Fruit fly (Drosophila melanogaster) whole organism, embryonic: ENCODE data around the gene CG13482.

Experiments
- ATbp ChIP-seq: fragments of 200-800 bp; sonication (Bioruptor generic); optimal IDR thresholded peaks from 2 replicates; lab custom pipeline; 2017; ENCODE audit warnings: missing biosample characterization, mild to moderate bottlenecking, missing genetic modification characterization, missing genetic modification reagents
- Atf3 ChIP-seq: fragments of 200-800 bp; sonication (Bioruptor generic); optimal IDR thresholded peaks from 3 replicates; lab custom pipeline; 2016; ENCODE audit warnings: missing biosample characterization, missing genetic modification characterization
- Atf6 ChIP-seq: fragments of 200-800 bp; sonication (Bioruptor generic); IDR thresholded peaks from 2 replicates; pipeline ENCODE4 v1.3.6; 2022; ENCODE audit warnings: missing biosample characterization, missing genetic modification characterization
- CG10321 ChIP-seq: fragments of 200-800 bp; sonication (Bioruptor generic); IDR thresholded peaks from 2 replicates; pipeline ENCODE4 v1.3.6; 2022; ENCODE audit warnings: missing biosample characterization, missing genetic modification characterization
- CG10462 ChIP-seq: fragments of 200-800 bp; sonication (Bioruptor generic); optimal IDR thresholded peaks from 2 replicates; lab custom pipeline; 2016; ENCODE audit warnings: missing biosample characterization, missing genetic modification characterization
- CG10959 ChIP-seq: fragments of 200-800 bp; sonication (Bioruptor generic); IDR thresholded peaks from 2 replicates; pipeline ENCODE4 v1.3.6; 2022; ENCODE audit warnings: missing biosample characterization, missing genetic modification characterization
- CG11093 ChIP-seq: fragments of 200-800 bp; sonication (Bioruptor generic); IDR thresholded peaks from 3 replicates; pipeline ENCODE4 v1.3.6; 2022; ENCODE audit warnings: missing biosample characterization, missing genetic modification characterization
- CG11560 ChIP-seq: fragments of 200-800 bp; sonication (Bioruptor generic); IDR thresholded peaks from 3 replicates; pipeline ENCODE4 v1.3.6; 2022; ENCODE audit warnings: missing biosample characterization, missing genetic modification characterization
- CG16863 ChIP-seq: fragments of 200-800 bp; sonication (Bioruptor generic); optimal IDR thresholded peaks from 3 replicates; lab custom pipeline; 2016; ENCODE audit warnings: missing biosample characterization, missing genetic modification characterization
- CG17186 ChIP-seq: fragments of 200-800 bp; sonication (Bioruptor generic); optimal IDR thresholded peaks from 3 replicates; lab custom pipeline; 2017; ENCODE audit warnings: missing biosample characterization, missing genetic modification reagents, missing genetic modification characterization
- CG18262 ChIP-seq: fragments of 200-800 bp; optimal IDR thresholded peaks from 3 replicates; lab custom pipeline; 2019; ENCODE audit warnings: missing biosample characterization, mild to moderate bottlenecking, missing genetic modification characterization, moderate library complexity
- CG2116 ChIP-seq: fragments of 200-800 bp; sonication (Bioruptor generic); optimal IDR thresholded peaks from 3 replicates; lab custom pipeline; 2018; ENCODE audit warnings: missing biosample characterization, mild to moderate bottlenecking, missing genetic modification characterization
- CG33557 ChIP-seq: fragments of 200-800 bp; sonication (Bioruptor generic); optimal IDR thresholded peaks from 2 replicates; lab custom pipeline; 2019; ENCODE audit warnings: missing biosample characterization, mild to moderate bottlenecking, missing genetic modification characterization, moderate library complexity
- CG4617 ChIP-seq: fragments of 200-800 bp; sonication (Bioruptor generic); optimal IDR thresholded peaks from 3 replicates; lab custom pipeline; 2016; ENCODE audit warnings: missing biosample characterization, missing genetic modification characterization, borderline replicate concordance
- CG4707 ChIP-seq: fragments of 200-800 bp; sonication (Bioruptor generic); optimal IDR thresholded peaks from 2 replicates; lab custom pipeline; 2018; ENCODE audit warnings: missing biosample characterization, mild to moderate bottlenecking, missing genetic modification characterization, moderate library complexity
- CG6813 ChIP-seq: fragments of 200-800 bp; sonication (Bioruptor generic); optimal IDR thresholded peaks from 2 replicates; lab custom pipeline; 2017; ENCODE audit warnings: missing biosample characterization, missing genetic modification characterization, mild to moderate bottlenecking, moderate library complexity, missing genetic modification reagents
- CG8281 ChIP-seq: fragments of 200-800 bp; sonication (Bioruptor generic); optimal IDR thresholded peaks from 2 replicates; lab custom pipeline; 2018; ENCODE audit warnings: missing biosample characterization, mild to moderate bottlenecking, missing genetic modification characterization, moderate library complexity
- CG9932 ChIP-seq: fragments of 200-800 bp; sonication (Bioruptor generic); IDR thresholded peaks from 2 replicates; pipeline ENCODE4 v1.3.6; 2022; ENCODE audit warnings: missing biosample characterization, missing genetic modification characterization
- CrebB ChIP-seq: fragments of 200-800 bp; sonication (Bioruptor generic); optimal IDR thresholded peaks from 3 replicates; lab custom pipeline; 2018; ENCODE audit warnings: missing biosample characterization, mild to moderate bottlenecking, missing genetic modification characterization
- Dll ChIP-seq: fragments of 200-800 bp; sonication (Bioruptor generic); IDR thresholded peaks from 4 replicates; pipeline ENCODE4 v1.3.6; 2022; ENCODE audit warnings: missing biosample characterization, missing genetic modification characterization; ENCODE audit not compliant: partially characterized antibody
- Ets65A ChIP-seq: fragments of 200-800 bp; sonication (Bioruptor generic); peaks from one replicate; lab custom pipeline; 2016; ENCODE audit warnings: missing biosample characterization, missing genetic modification characterization
- HHEX ChIP-seq: fragments of 200-800 bp; sonication (Bioruptor generic); optimal IDR thresholded peaks from 3 replicates; lab custom pipeline; 2017; ENCODE audit warnings: missing biosample characterization, mild to moderate bottlenecking, missing genetic modification characterization, missing genetic modification reagents
- HmgZ ChIP-seq: fragments of 200-800 bp; sonication (Bioruptor generic); optimal IDR thresholded peaks from 2 replicates; lab custom pipeline; 2018; ENCODE audit warnings: missing biosample characterization, mild to moderate bottlenecking, missing genetic modification characterization
- Jarid2 ChIP-seq: fragments of 200-800 bp; sonication (Bioruptor generic); optimal IDR thresholded peaks from 3 replicates; lab custom pipeline; 2017; ENCODE audit warnings: mild to moderate bottlenecking, missing biosample characterization, missing genetic modification reagents, missing genetic modification characterization
- MESR4 ChIP-seq: fragments of 200-800 bp; sonication (Bioruptor generic); optimal IDR thresholded peaks from 2 replicates; lab custom pipeline; 2018; ENCODE audit warnings: missing biosample characterization, mild to moderate bottlenecking, missing genetic modification characterization, moderate library complexity
- Meics ChIP-seq: fragments of 200-800 bp; sonication (Bioruptor generic); optimal IDR thresholded peaks from 2 replicates; lab custom pipeline; 2017; ENCODE audit warnings: missing biosample characterization, mild to moderate bottlenecking, missing genetic modification characterization
- NC2β ChIP-seq: fragments of 200-800 bp; sonication (Bioruptor generic); optimal IDR thresholded peaks from 2 replicates; lab custom pipeline; 2016; ENCODE audit warnings: missing biosample characterization, missing genetic modification characterization
- Oli ChIP-seq: fragments of 200-800 bp; sonication (Bioruptor generic); optimal IDR thresholded peaks from 2 replicates; lab custom pipeline; 2018; ENCODE audit warnings: missing biosample characterization, mild to moderate bottlenecking, missing genetic modification characterization, moderate library complexity
- Sox102F ChIP-seq: fragments of 200-800 bp; sonication (Bioruptor generic); optimal IDR thresholded peaks from 2 replicates; lab custom pipeline; 2018; ENCODE audit warnings: missing biosample characterization, mild to moderate bottlenecking, missing genetic modification characterization, moderate library complexity
- Ssrp ChIP-seq: fragments of 200-800 bp; sonication (Bioruptor generic); optimal IDR thresholded peaks from 2 replicates; lab custom pipeline; 2018; ENCODE audit warnings: missing biosample characterization, mild to moderate bottlenecking, missing genetic modification characterization, moderate library complexity
- ap ChIP-seq: fragments of 200-800 bp; sonication (Bioruptor generic); IDR thresholded peaks from 2 replicates; pipeline ENCODE4 v1.3.6; 2022; ENCODE audit warnings: missing biosample characterization, missing genetic modification characterization
- btn ChIP-seq: fragments of 200-800 bp; sonication (Bioruptor generic); optimal IDR thresholded peaks from 2 replicates; lab custom pipeline; 2016; ENCODE audit warnings: missing biosample characterization, missing genetic modification characterization
- cas ChIP-seq: fragments of 200-800 bp; sonication (Bioruptor generic); IDR thresholded peaks from 2 replicates; pipeline ENCODE4 v1.3.6; 2022; ENCODE audit warnings: missing biosample characterization, missing genetic modification characterization
- chif ChIP-seq, 2 experiments: fragments of 200-800 bp; sonication (Bioruptor generic); optimal IDR thresholded peaks; 3 replicates each; lab custom pipeline; 2016; ENCODE audit warnings: missing biosample characterization in 2 of 2, missing genetic modification characterization in 2 of 2
- dmrt11E ChIP-seq: fragments of 200-800 bp; sonication (Bioruptor generic); optimal IDR thresholded peaks from 3 replicates; lab custom pipeline; 2018; ENCODE audit warnings: missing biosample characterization, mild to moderate bottlenecking, missing genetic modification characterization, moderate library complexity
- eve ChIP-seq, 2 experiments: fragments of >200 bp; optimal IDR thresholded peaks; 2 replicates each; lab custom pipeline; 2017; ENCODE audit warnings: missing biosample characterization in 2 of 2, missing genetic modification characterization in 2 of 2
- eyg ChIP-seq: fragments of 200-800 bp; sonication (Bioruptor generic); optimal IDR thresholded peaks from 3 replicates; lab custom pipeline; 2016; ENCODE audit warnings: missing biosample characterization, missing genetic modification characterization
- grn ChIP-seq: fragments of 200-800 bp; sonication (Bioruptor generic); optimal IDR thresholded peaks from 3 replicates; lab custom pipeline; 2017; ENCODE audit warnings: missing biosample characterization, missing genetic modification characterization
- gro ChIP-seq: fragments of 200-800 bp; sonication (Bioruptor generic); optimal IDR thresholded peaks from 2 replicates; lab custom pipeline; 2016; ENCODE audit warnings: missing biosample characterization, missing genetic modification characterization
- knrl ChIP-seq: fragments of 200-800 bp; sonication (Bioruptor generic); IDR thresholded peaks from 3 replicates; pipeline ENCODE4 v1.3.6; 2022; ENCODE audit warnings: missing biosample characterization, missing genetic modification characterization; ENCODE audit not compliant: partially characterized antibody
- lola ChIP-seq, 3 experiments: fragments of >200 bp in 2 of 3; fragments of 200-800 bp in 1 of 3; sonication (Bioruptor generic) in 1 of 3; optimal IDR thresholded peaks; 2 replicates each; lab custom pipeline; 2017 to 2019; ENCODE audit warnings: missing biosample characterization in 3 of 3, missing genetic modification characterization in 3 of 3, mild to moderate bottlenecking in 1 of 3, moderate library complexity in 1 of 3
- nau ChIP-seq: fragments of 200-800 bp; sonication (Bioruptor generic); optimal IDR thresholded peaks from 3 replicates; lab custom pipeline; 2017; ENCODE audit warnings: missing biosample characterization, mild to moderate bottlenecking, missing genetic modification characterization, missing genetic modification reagents
- otp ChIP-seq: fragments of 200-800 bp; sonication (Bioruptor generic); IDR thresholded peaks from 3 replicates; pipeline ENCODE4, ENCODE4 v1.3.6; 2022; ENCODE audit warnings: missing biosample characterization, missing genetic modification characterization
- phol ChIP-seq: fragments of 200-800 bp; sonication (Bioruptor generic); optimal IDR thresholded peaks from 3 replicates; lab custom pipeline; 2018; ENCODE audit warnings: missing biosample characterization, mild to moderate bottlenecking, missing genetic modification characterization, moderate library complexity
- pum ChIP-seq: fragments of 200-800 bp; sonication (Bioruptor generic); optimal IDR thresholded peaks from 2 replicates; lab custom pipeline; 2016; ENCODE audit warnings: missing biosample characterization, missing genetic modification characterization
- pzg ChIP-seq: fragments of 200-800 bp; sonication (Bioruptor generic); optimal IDR thresholded peaks from 3 replicates; lab custom pipeline; 2018; ENCODE audit warnings: missing biosample characterization, mild to moderate bottlenecking, missing genetic modification characterization, moderate library complexity
- sim ChIP-seq: fragments of 200-800 bp; sonication (Bioruptor generic); IDR thresholded peaks from 2 replicates; pipeline ENCODE4 v1.3.6; 2022; ENCODE audit warnings: missing biosample characterization, missing genetic modification characterization
- tio ChIP-seq: fragments of 200-800 bp; sonication (Bioruptor generic); optimal IDR thresholded peaks from 2 replicates; lab custom pipeline; 2017; ENCODE audit warnings: missing biosample characterization, missing genetic modification characterization, inconsistent platforms
- tna ChIP-seq: fragments of 200-800 bp; sonication (Bioruptor generic); IDR thresholded peaks from 2 replicates; pipeline ENCODE4 v1.3.6; 2022; ENCODE audit warnings: missing biosample characterization, missing genetic modification characterization; ENCODE audit not compliant: partially characterized antibody
- tup ChIP-seq: fragments of 200-800 bp; sonication (Bioruptor generic); optimal IDR thresholded peaks from 2 replicates; lab custom pipeline; 2016; ENCODE audit warnings: missing biosample characterization, mild to moderate bottlenecking, missing genetic modification characterization, moderate library complexity
- wek ChIP-seq: fragments of 200-800 bp; sonication (Bioruptor generic); optimal IDR thresholded peaks from 3 replicates; lab custom pipeline; 2018; ENCODE audit warnings: missing biosample characterization, mild to moderate bottlenecking, missing genetic modification characterization, moderate library complexity

CG13482 gene

dm6 chr3L:14287832-14288231 lies 41.3 kb upstream of the CG13482 start (continued):
- peak; percentile 32; the same call in 1 of the 2 replicates for TF ChIP-seq CG10959 (GFP tag; lab: Robert Waterston, UW)
- no peak for TF ChIP-seq tup
- no peak for TF ChIP-seq CG6813 (GFP tag; lab: Kevin White, UChicago)
- TF ChIP-seq chif (GFP tag; optimal IDR thresholded peaks at IDR 0.05; lab: Kevin White, UChicago), result peak in 1 of 2 experiments; percentile 14
- peak; percentile 47 for TF ChIP-seq dmrt11E (tag; lab: Kevin White, UChicago)
- TF ChIP-seq CG33557 (GFP tag; lab: Kevin White, UChicago), result no peak
- no peak for TF ChIP-seq btn (GFP tag; lab: Kevin White, UChicago)
- TF ChIP-seq CG18262 (tag; lab: Kevin White, UChicago), result peak; percentile 3
- peak; percentile 19 for TF ChIP-seq Sox102F (GFP tag; lab: Kevin White, UChicago)
- TF ChIP-seq otp (GFP tag; lab: Robert Waterston, UW), result no peak
- TF ChIP-seq pum (GFP tag; lab: Kevin White, UChicago), result no peak
- no peak for TF ChIP-seq pzg
- peak in 1 of 3 experiments; percentile 27 for TF ChIP-seq lola (GFP tag; optimal IDR thresholded peaks at IDR 0.05; lab: Kevin White, UChicago)
- TF ChIP-seq ATbp (GFP tag; lab: Kevin White, UChicago), result peak; percentile 22
- TF ChIP-seq CG10321, result no peak
- TF ChIP-seq tio (GFP tag; lab: Kevin White, UChicago), result peak; percentile 8
- no peak for TF ChIP-seq MESR4 (GFP tag; lab: Kevin White, UChicago)
- TF ChIP-seq Atf6 (GFP tag; lab: Robert Waterston, UW), result no peak
- TF ChIP-seq CG4707 (GFP tag; lab: Kevin White, UChicago), result no peak
- no peak for TF ChIP-seq Meics
- TF ChIP-seq Jarid2 (GFP tag; lab: Kevin White, UChicago), result no peak
- TF ChIP-seq gro, result no peak
- no peak for TF ChIP-seq wek (GFP tag; lab: Kevin White, UChicago)
- no peak for TF ChIP-seq cas (GFP tag; lab: Robert Waterston, UW)
- TF ChIP-seq CG8281 (tag; lab: Kevin White, UChicago), result no peak
- TF ChIP-seq eve (GFP tag; optimal IDR thresholded peaks at IDR 0.05; lab: Kevin White, UChicago), result peak in 1 of 2 experiments; percentile 11
- no peak for TF ChIP-seq knrl (GFP tag; lab: Robert Waterston, UW)
- TF ChIP-seq NC2β (GFP tag; lab: Kevin White, UChicago), result no peak
- no peak for TF ChIP-seq CG11560
- TF ChIP-seq sim (GFP tag; lab: Robert Waterston, UW), result no peak
- no peak for TF ChIP-seq tna (GFP tag; lab: Robert Waterston, UW)
- TF ChIP-seq CrebB, result no peak
- no peak for TF ChIP-seq ap (GFP tag; lab: Robert Waterston, UW)
- TF ChIP-seq grn (GFP tag; lab: Kevin White, UChicago), result no peak
- peak; percentile 2 for TF ChIP-seq Ssrp (tag; lab: Kevin White, UChicago)
- no peak for TF ChIP-seq HHEX (GFP tag; lab: Kevin White, UChicago)
- TF ChIP-seq CG9932 (GFP tag; lab: Robert Waterston, UW), result no peak
- no peak for TF ChIP-seq nau (GFP tag; lab: Kevin White, UChicago)
- TF ChIP-seq Atf3 (GFP tag; lab: Kevin White, UChicago), result no peak
- no peak for TF ChIP-seq CG2116 (GFP tag; lab: Kevin White, UChicago)
- no peak for TF ChIP-seq HmgZ (tag; lab: Kevin White, UChicago)
- TF ChIP-seq Dll (GFP tag; lab: Robert Waterston, UW), result no peak
- TF ChIP-seq CG17186 (GFP tag; lab: Kevin White, UChicago), result no peak
- TF ChIP-seq CG11093 (GFP tag; lab: Robert Waterston, UW), result no peak
- TF ChIP-seq CG4617 (GFP tag; lab: Kevin White, UChicago), result no peak
- peak; percentile 10 for TF ChIP-seq phol
- no peak for TF ChIP-seq CG10462 (GFP tag; lab: Kevin White, UChicago)
- TF ChIP-seq Ets65A (GFP tag; lab: Kevin White, UChicago), result peak; percentile 27
- TF ChIP-seq Oli (tag; lab: Kevin White, UChicago), result no peak
- peak; percentile 1 for TF ChIP-seq CG16863 (GFP tag; lab: Kevin White, UChicago)
- TF ChIP-seq eyg (GFP tag; lab: Kevin White, UChicago), result no peak
